Worm (Caenorhabditis elegans) whole organism, late embryonic: Measurements from ENCODE around the gene wago-10.

Experiments used
- Y22D7AL.16 ChIP-seq: sonication (generic microtip); optimal IDR thresholded peaks from 2 replicates; lab custom pipeline; 2016; ENCODE audit warnings: missing genetic modification characterization, missing compliant biosample characterization
- ceh-2 ChIP-seq: sonication (generic microtip); optimal IDR thresholded peaks from 2 replicates; lab custom pipeline; 2016; ENCODE audit warnings: missing genotype, missing genetic modification characterization, missing compliant biosample characterization
- ceh-34 ChIP-seq: sonication (generic microtip); optimal IDR thresholded peaks from 2 replicates; lab custom pipeline; 2016; ENCODE audit warnings: mild to moderate bottlenecking, missing genetic modification characterization, missing compliant biosample characterization
- ceh-9 ChIP-seq: sonication (generic microtip); optimal IDR thresholded peaks from 2 replicates; lab custom pipeline; 2016; ENCODE audit warnings: mild to moderate bottlenecking, missing genetic modification characterization, inconsistent platforms, missing compliant biosample characterization
- fax-1 ChIP-seq: sonication (generic microtip); optimal IDR thresholded peaks from 2 replicates; lab custom pipeline; 2016; ENCODE audit warnings: missing genotype, missing genetic modification characterization, missing compliant biosample characterization
- hlh-13 ChIP-seq: fragments of 200-800 bp; sonication (Bioruptor generic); optimal IDR thresholded peaks from 2 replicates; lab custom pipeline; 2018; ENCODE audit warnings: mild to moderate bottlenecking, missing genetic modification characterization, missing compliant biosample characterization
- lim-6 ChIP-seq: sonication (generic microtip); optimal IDR thresholded peaks from 2 replicates; lab custom pipeline; 2016; ENCODE audit warnings: missing genetic modification characterization, missing compliant biosample characterization
- nhr-232 ChIP-seq: sonication (generic microtip); optimal IDR thresholded peaks from 2 replicates; lab custom pipeline; 2016; ENCODE audit warnings: missing genetic modification characterization, missing compliant biosample characterization
- pqm-1 ChIP-seq: sonication (generic microtip); optimal IDR thresholded peaks from 2 replicates; lab custom pipeline; 2016; ENCODE audit warnings: missing genetic modification characterization, missing compliant biosample characterization
- tbx-2 ChIP-seq: sonication (generic microtip); optimal IDR thresholded peaks from 2 replicates; lab custom pipeline; 2016; ENCODE audit warnings: missing genetic modification characterization, missing compliant biosample characterization
- unc-86 ChIP-seq: sonication (generic microtip); optimal IDR thresholded peaks from 2 replicates; lab custom pipeline; 2016; ENCODE audit warnings: missing genetic modification characterization, missing compliant biosample characterization
- zip-5 ChIP-seq: sonication (generic microtip); optimal IDR thresholded peaks from 2 replicates; lab custom pipeline; 2016; ENCODE audit warnings: missing genetic modification characterization, missing compliant biosample characterization

ce11 chrV:332585-332984 lies 10.6 kb upstream of the wago-10 start:
- TF ChIP-seq tbx-2 (no peak), ceh-34 (no peak), zip-5 (tag; lab: Kevin White, UChicago) (no peak), Y22D7AL.16 (no peak), ceh-2 (tag; lab: Kevin White, UChicago) (no peak), hlh-13 (GFP tag; lab: Kevin White, UChicago) (no peak), lim-6 (no peak), ceh-9 (tag; lab: Kevin White, UChicago) (no peak), fax-1 (tag; lab: Kevin White, UChicago) (no peak), nhr-232 (tag; lab: Kevin White, UChicago) (no peak), unc-86 (tag; lab: Kevin White, UChicago) (no peak), pqm-1 (tag; lab: Kevin White, UChicago) (no peak)
